Worm (Caenorhabditis elegans) whole organism, L4 larva: Measurements from ENCODE around the gene slc-17.1.
A peak's percentile ranks its signal among the peaks of the same experiment; 100 is the strongest.

Experiments
- ama-1 ChIP-seq: fragments of 150-350 bp; optimal IDR thresholded peaks from 2 replicates; lab custom pipeline; 2014; ENCODE audit warnings: inconsistent platforms, mixed read lengths
- ceh-82 ChIP-seq: sonication (generic microtip); optimal IDR thresholded peaks from 2 replicates; lab custom pipeline; 2017; ENCODE audit warnings: missing biosample characterization, missing genetic modification characterization
- daf-12 ChIP-seq: fragments of 150-350 bp; optimal IDR thresholded peaks from 2 replicates; lab custom pipeline; 2014; ENCODE audit warnings: missing biosample characterization, missing genetic modification reagents, missing genetic modification characterization
- daf-19 ChIP-seq: fragments of 200-800 bp; sonication (Bioruptor generic); conservative IDR thresholded peaks from 2 replicates; pipeline ENCODE4 v1.3.6; 2022; ENCODE audit warnings: missing genetic modification characterization, missing compliant biosample characterization
- dpl-1 ChIP-seq: fragments of 150-350 bp; optimal IDR thresholded peaks from 2 replicates; lab custom pipeline; 2014; ENCODE audit warnings: missing biosample characterization, missing genetic modification reagents, missing genetic modification characterization
- egl-43 ChIP-seq: fragments of 200-800 bp; sonication (Bioruptor generic); IDR thresholded peaks from 2 replicates; pipeline ENCODE4 v1.3.6; 2022; ENCODE audit warnings: missing genetic modification reagents, missing genetic modification characterization, missing compliant biosample characterization
- hlh-30 ChIP-seq: sonication (generic microtip); optimal IDR thresholded peaks from 2 replicates; lab custom pipeline; 2017; ENCODE audit warnings: antibody characterized with exemption, mild to moderate bottlenecking, missing genetic modification characterization, missing compliant biosample characterization; ENCODE audit not compliant: insufficient read depth
- hmg-1.1 ChIP-seq: fragments of 200-800 bp; sonication (Bioruptor generic); IDR thresholded peaks from 2 replicates; pipeline ENCODE4 v1.3.6; 2022; ENCODE audit warnings: missing genetic modification reagents, missing genetic modification characterization, missing compliant biosample characterization
- lin-15B ChIP-seq: fragments of 150-350 bp; sonication (generic microtip); optimal IDR thresholded peaks from 3 replicates; lab custom pipeline; 2014; ENCODE audit warnings: missing biosample characterization, missing genetic modification characterization
- lin-39 ChIP-seq: fragments of 150-350 bp; optimal IDR thresholded peaks from 2 replicates; lab custom pipeline; 2014; ENCODE audit warnings: missing biosample characterization, missing genetic modification reagents, missing genetic modification characterization
- nhr-11 ChIP-seq: fragments of 150-350 bp; optimal IDR thresholded peaks from 2 replicates; lab custom pipeline; 2014; ENCODE audit warnings: missing biosample characterization, missing genetic modification characterization
- snpc-4 ChIP-seq: fragments of 150-350 bp; optimal IDR thresholded peaks from 2 replicates; lab custom pipeline; 2014; ENCODE audit warnings: missing biosample characterization, missing genetic modification characterization
- zag-1 ChIP-seq: fragments of 150-350 bp; optimal IDR thresholded peaks from 2 replicates; lab custom pipeline; 2014; ENCODE audit warnings: missing biosample characterization, missing genetic modification characterization

ce11 chrX:17434234-17434633 is 30.5 kb downstream of the slc-17.1 start, which contains the start of gene fubl-3:
- no peak for TF ChIP-seq snpc-4 (tag; lab: Kevin White, UChicago)
- no peak for TF ChIP-seq ceh-82 (tag; lab: Kevin White, UChicago)
- no peak for TF ChIP-seq ama-1 (lab: Kevin White, UChicago)
- TF ChIP-seq lin-15B (tag; lab: Kevin White, UChicago) = no peak
- no peak for TF ChIP-seq daf-19 (GFP tag; lab: Robert Waterston, UW)
- TF ChIP-seq hmg-1.1 (GFP tag; lab: Robert Waterston, UW) = peak; percentile 31; the same call in 1 of the 2 replicates
- TF ChIP-seq zag-1 = no peak
- TF ChIP-seq egl-43 = no peak
- peak; percentile 1 for TF ChIP-seq nhr-11 (tag; lab: Kevin White, UChicago)
- TF ChIP-seq daf-12 = no peak
- TF ChIP-seq hlh-30 (tag; lab: Kevin White, UChicago) = peak; percentile 43
- no peak for TF ChIP-seq lin-39 (tag; lab: Kevin White, UChicago)
- TF ChIP-seq dpl-1 (GFP tag; lab: Kevin White, UChicago) = no peak
